Fruit fly (Drosophila melanogaster) whole organism, embryonic: Measurements from ENCODE around the gene slf.

Experiments used
- Adf1 ChIP-seq: fragments of 200-800 bp; sonication (Bioruptor generic); IDR thresholded peaks from 2 replicates; pipeline ENCODE4 v1.3.6; 2022; ENCODE audit warnings: missing biosample characterization, missing genetic modification characterization
- CG1024 ChIP-seq: fragments of 200-800 bp; sonication (Bioruptor generic); IDR thresholded peaks from 2 replicates; pipeline ENCODE4 v1.3.6; 2022; ENCODE audit warnings: missing biosample characterization, missing genetic modification characterization
- CG12299 ChIP-seq: fragments of 200-800 bp; sonication (Bioruptor generic); optimal IDR thresholded peaks from 2 replicates; lab custom pipeline; 2018; ENCODE audit warnings: missing biosample characterization, mild to moderate bottlenecking, missing genetic modification characterization
- CG13424 ChIP-seq: fragments of 200-800 bp; sonication (Bioruptor generic); optimal IDR thresholded peaks from 2 replicates; lab custom pipeline; 2019; ENCODE audit warnings: missing biosample characterization, mild to moderate bottlenecking, missing genetic modification characterization, moderate library complexity
- CG14050 ChIP-seq: fragments of 200-800 bp; sonication (Bioruptor generic); IDR thresholded peaks from 3 replicates; pipeline ENCODE4 v1.3.6; 2022; ENCODE audit warnings: missing biosample characterization, missing genetic modification characterization
- CG15514 ChIP-seq: fragments of 200-800 bp; sonication (Bioruptor generic); optimal IDR thresholded peaks from 3 replicates; lab custom pipeline; 2017; ENCODE audit warnings: missing biosample characterization, missing genetic modification characterization, mild to moderate bottlenecking, moderate library complexity, missing genetic modification reagents
- CG1602 ChIP-seq: fragments of 200-800 bp; sonication (Bioruptor generic); optimal IDR thresholded peaks from 3 replicates; lab custom pipeline; 2016; ENCODE audit warnings: missing biosample characterization, missing genetic modification characterization
- CG16813 ChIP-seq: fragments of 200-800 bp; sonication (Bioruptor generic); IDR thresholded peaks from 3 replicates; pipeline ENCODE4 v1.3.6; 2022; ENCODE audit warnings: missing biosample characterization, missing genetic modification characterization; ENCODE audit not compliant: partially characterized antibody
- CG16815 ChIP-seq: fragments of 200-800 bp; sonication (Bioruptor generic); optimal IDR thresholded peaks from 3 replicates; lab custom pipeline; 2017; ENCODE audit warnings: missing biosample characterization, mild to moderate bottlenecking, missing genetic modification characterization
- CG18764 ChIP-seq: fragments of 200-800 bp; sonication (Bioruptor generic); optimal IDR thresholded peaks from 3 replicates; lab custom pipeline; 2016; ENCODE audit warnings: missing biosample characterization, missing genetic modification characterization
- CG2678 ChIP-seq: fragments of 200-800 bp; sonication (Bioruptor generic); optimal IDR thresholded peaks from 3 replicates; lab custom pipeline; 2019; ENCODE audit warnings: missing biosample characterization, mild to moderate bottlenecking, missing genetic modification characterization, moderate library complexity
- CG31224 ChIP-seq: fragments of 200-800 bp; sonication (Bioruptor generic); IDR thresholded peaks from 2 replicates; pipeline ENCODE4 v1.3.6; 2022; ENCODE audit warnings: missing biosample characterization, missing genetic modification characterization
- CG31441 ChIP-seq: fragments of 200-800 bp; sonication (Bioruptor generic); IDR thresholded peaks from 2 replicates; pipeline ENCODE4 v1.3.6; 2022; ENCODE audit warnings: missing biosample characterization, missing genetic modification characterization
- CG32767 ChIP-seq: fragments of 200-800 bp; sonication (Bioruptor generic); IDR thresholded peaks from 2 replicates; pipeline ENCODE4 v1.3.6; 2022; ENCODE audit warnings: missing biosample characterization, missing genetic modification characterization
- CG3995 ChIP-seq: fragments of 200-800 bp; sonication (Bioruptor generic); optimal IDR thresholded peaks from 3 replicates; lab custom pipeline; 2016; ENCODE audit warnings: missing biosample characterization, missing genetic modification characterization
- CG4328 ChIP-seq: fragments of 200-800 bp; sonication (Bioruptor generic); optimal IDR thresholded peaks from 3 replicates; lab custom pipeline; 2017; ENCODE audit warnings: missing biosample characterization, missing genetic modification reagents, missing genetic modification characterization
- CG5953 ChIP-seq: fragments of 200-800 bp; sonication (Bioruptor generic); IDR thresholded peaks from 2 replicates; pipeline ENCODE4 v1.3.6; 2022; ENCODE audit warnings: missing biosample characterization, missing genetic modification characterization
- CG6254 ChIP-seq: fragments of 200-800 bp; sonication (Bioruptor generic); optimal IDR thresholded peaks from 3 replicates; lab custom pipeline; 2017; ENCODE audit warnings: mild to moderate bottlenecking, missing biosample characterization, missing genetic modification reagents, missing genetic modification characterization
- CG7357 ChIP-seq: fragments of 200-800 bp; sonication (Bioruptor generic); IDR thresholded peaks from 3 replicates; pipeline ENCODE4 v1.3.6; 2022; ENCODE audit warnings: missing biosample characterization, missing genetic modification characterization
- CG9727 ChIP-seq: fragments of 200-800 bp; sonication (Bioruptor generic); optimal IDR thresholded peaks from 3 replicates; lab custom pipeline; 2017; ENCODE audit warnings: missing biosample characterization, mild to moderate bottlenecking, missing genetic modification characterization
- Fer1 ChIP-seq: fragments of 200-800 bp; sonication (Bioruptor generic); optimal IDR thresholded peaks from 2 replicates; lab custom pipeline; 2017; ENCODE audit warnings: missing biosample characterization, mild to moderate bottlenecking, missing genetic modification characterization
- Hr51 ChIP-seq, 2 experiments: fragments of 200-800 bp; sonication (Bioruptor generic); optimal IDR thresholded peaks; 2 replicates in 1 of 2; 3 replicates in 1 of 2; lab custom pipeline; 2016 to 2018; ENCODE audit warnings: missing biosample characterization in 2 of 2, missing genetic modification characterization in 2 of 2, mild to moderate bottlenecking in 1 of 2, moderate library complexity in 1 of 2
- Lim3 ChIP-seq: fragments of 200-800 bp; sonication (Bioruptor generic); IDR thresholded peaks from 2 replicates; pipeline ENCODE4 v1.3.6; 2022; ENCODE audit warnings: missing biosample characterization, missing genetic modification characterization
- Lpt ChIP-seq: fragments of >200 bp; optimal IDR thresholded peaks from 2 replicates; lab custom pipeline; 2018; ENCODE audit warnings: missing biosample characterization, missing genetic modification characterization
- Neu2 ChIP-seq: fragments of 200-800 bp; sonication (Bioruptor generic); optimal IDR thresholded peaks from 3 replicates; lab custom pipeline; 2016; ENCODE audit warnings: missing biosample characterization, missing genetic modification characterization, borderline replicate concordance
- Sin3A ChIP-seq: fragments of >200 bp; optimal IDR thresholded peaks from 2 replicates; lab custom pipeline; 2018
- cas ChIP-seq: fragments of 200-800 bp; sonication (Bioruptor generic); IDR thresholded peaks from 2 replicates; pipeline ENCODE4 v1.3.6; 2022; ENCODE audit warnings: missing biosample characterization, missing genetic modification characterization
- croc ChIP-seq: fragments of 200-800 bp; sonication (Bioruptor generic); conservative IDR thresholded peaks from 3 replicates; pipeline ENCODE4 v1.3.6; 2022; ENCODE audit warnings: missing biosample characterization, missing genetic modification characterization
- danr ChIP-seq: fragments of 200-800 bp; sonication (Bioruptor generic); IDR thresholded peaks from 2 replicates; pipeline ENCODE4 v1.3.6; 2022; ENCODE audit warnings: missing biosample characterization, missing genetic modification characterization
- dati ChIP-seq: fragments of 200-800 bp; sonication (Bioruptor generic); IDR thresholded peaks from 2 replicates; pipeline ENCODE4 v1.3.6; 2022; ENCODE audit warnings: missing biosample characterization, missing genetic modification characterization
- dmrt99B ChIP-seq: fragments of 200-800 bp; sonication (Bioruptor generic); optimal IDR thresholded peaks from 2 replicates; lab custom pipeline; 2018; ENCODE audit warnings: missing biosample characterization, mild to moderate bottlenecking, missing genetic modification characterization, moderate library complexity
- ems ChIP-seq: fragments of 200-800 bp; sonication (Bioruptor generic); optimal IDR thresholded peaks from 3 replicates; lab custom pipeline; 2016; ENCODE audit warnings: missing biosample characterization, missing genetic modification characterization
- ewg ChIP-seq: fragments of 200-800 bp; sonication (Bioruptor generic); optimal IDR thresholded peaks from 3 replicates; lab custom pipeline; 2017; ENCODE audit warnings: mild to moderate bottlenecking, missing biosample characterization, missing genetic modification reagents, missing genetic modification characterization
- exex ChIP-seq: fragments of 200-800 bp; sonication (Bioruptor generic); optimal IDR thresholded peaks from 4 replicates; lab custom pipeline; 2018; ENCODE audit warnings: missing biosample characterization, mild to moderate bottlenecking, missing genetic modification characterization, moderate library complexity
- fru ChIP-seq: fragments of >200 bp; optimal IDR thresholded peaks from 2 replicates; lab custom pipeline; 2017
- fu2 ChIP-seq: fragments of 200-800 bp; sonication (Bioruptor generic); optimal IDR thresholded peaks from 2 replicates; lab custom pipeline; 2016; ENCODE audit warnings: missing biosample characterization, missing genetic modification characterization
- gcm2 ChIP-seq: fragments of 200-800 bp; sonication (Bioruptor generic); optimal IDR thresholded peaks from 2 replicates; lab custom pipeline; 2016; ENCODE audit warnings: missing biosample characterization, missing genetic modification characterization
- gem ChIP-seq: fragments of 200-800 bp; sonication (Bioruptor generic); optimal IDR thresholded peaks from 2 replicates; lab custom pipeline; 2019; ENCODE audit warnings: missing biosample characterization, mild to moderate bottlenecking, missing genetic modification characterization, moderate library complexity
- grn ChIP-seq: fragments of 200-800 bp; sonication (Bioruptor generic); optimal IDR thresholded peaks from 3 replicates; lab custom pipeline; 2017; ENCODE audit warnings: missing biosample characterization, missing genetic modification characterization
- h ChIP-seq: fragments of >200 bp; optimal IDR thresholded peaks from 2 replicates; lab custom pipeline; 2017
- kah ChIP-seq: fragments of 200-800 bp; sonication (Bioruptor generic); optimal IDR thresholded peaks from 2 replicates; lab custom pipeline; 2018; ENCODE audit warnings: missing biosample characterization, mild to moderate bottlenecking, missing genetic modification characterization
- lab ChIP-seq: fragments of 200-800 bp; sonication (Bioruptor generic); optimal IDR thresholded peaks from 3 replicates; lab custom pipeline; 2017; ENCODE audit warnings: missing biosample characterization, missing genetic modification characterization, mild to moderate bottlenecking, moderate library complexity, missing genetic modification reagents
- lbe ChIP-seq: fragments of 200-800 bp; sonication (Bioruptor generic); optimal IDR thresholded peaks from 2 replicates; lab custom pipeline; 2016; ENCODE audit warnings: missing biosample characterization, mild to moderate bottlenecking, missing genetic modification characterization
- lmd ChIP-seq: fragments of 200-800 bp; sonication (Bioruptor generic); IDR thresholded peaks from 2 replicates; pipeline ENCODE4 v1.3.6; 2022; ENCODE audit warnings: missing biosample characterization, missing genetic modification characterization
- mam ChIP-seq: fragments of 200-800 bp; sonication (Bioruptor generic); optimal IDR thresholded peaks from 3 replicates; lab custom pipeline; 2016; ENCODE audit warnings: missing biosample characterization, missing genetic modification characterization
- pan ChIP-seq, 4 experiments: fragments of >200 bp in 3 of 4; fragments of 200-800 bp in 1 of 4; sonication (Bioruptor generic) in 1 of 4; optimal IDR thresholded peaks in 3 of 4; IDR thresholded peaks in 1 of 4; 2 replicates each; pipeline versions ENCODE4 v1.3.6 to Lab custom; 2017 to 2022; ENCODE audit warnings: missing biosample characterization in 2 of 4, missing genetic modification characterization in 2 of 4, mixed read lengths in 1 of 4
- prd ChIP-seq, 3 experiments: fragments of >200 bp in 2 of 3; fragments of 200-800 bp in 1 of 3; sonication (Bioruptor generic) in 1 of 3; optimal IDR thresholded peaks in 2 of 3; IDR thresholded peaks in 1 of 3; 2 replicates in 2 of 3; 3 replicates in 1 of 3; pipeline versions ENCODE4 v1.3.6 to Lab custom; 2017 to 2022; ENCODE audit warnings: missing biosample characterization in 1 of 3, missing genetic modification characterization in 1 of 3
- stwl ChIP-seq: fragments of 200-800 bp; sonication (Bioruptor generic); optimal IDR thresholded peaks from 3 replicates; lab custom pipeline; 2018; ENCODE audit warnings: missing biosample characterization, mild to moderate bottlenecking, missing genetic modification characterization, moderate library complexity

Gene slf

DNA sequence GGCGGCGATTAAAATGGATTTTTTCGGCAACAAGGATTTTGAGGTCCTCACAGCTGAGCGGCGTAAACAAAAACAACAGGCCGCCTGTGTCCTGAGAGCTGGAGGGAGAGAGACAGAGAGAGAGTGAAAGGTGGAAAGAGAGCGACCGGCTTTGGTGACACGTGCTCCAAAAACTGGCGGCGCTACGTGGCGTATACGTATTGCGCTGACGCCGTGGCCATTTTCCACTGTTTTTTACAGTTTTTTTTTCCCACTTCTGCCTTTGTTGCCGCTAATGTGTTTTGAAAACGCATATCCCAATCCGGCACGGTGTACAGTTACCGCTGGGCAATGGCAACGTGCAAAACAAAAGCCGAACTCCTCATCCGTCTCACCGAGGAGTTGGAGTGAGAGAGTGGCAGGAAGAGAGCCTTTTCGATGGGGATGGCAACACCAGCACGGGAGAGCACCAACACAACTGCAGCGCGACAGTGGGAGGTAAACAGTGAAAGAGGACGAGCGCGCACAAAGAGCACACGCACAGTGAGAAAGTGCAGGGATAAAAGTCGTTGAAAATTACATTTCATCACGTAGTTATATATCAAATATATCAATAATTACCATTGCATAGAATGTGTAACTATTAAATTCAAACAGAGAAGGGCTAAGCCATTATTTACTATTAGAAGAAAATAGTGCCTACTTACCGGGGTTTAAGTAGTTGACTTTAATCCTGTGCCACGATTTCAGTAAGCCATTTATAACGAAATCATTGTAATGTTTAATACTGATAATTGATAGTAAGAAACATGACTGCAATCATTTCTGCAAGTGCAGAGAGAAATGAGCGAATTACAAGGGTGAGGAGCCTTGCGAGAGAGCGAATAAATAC is 19.0 kb upstream of the slf start (continued):
- TF ChIP-seq CG9727 (GFP tag; lab: Kevin White, UChicago) (peak; percentile 88), Fer1 (GFP tag; lab: Kevin White, UChicago) (no peak), CG13424 (tag; lab: Kevin White, UChicago) (peak; percentile 42), ewg (peak; percentile 27), Neu2 (GFP tag; lab: Kevin White, UChicago) (no peak), croc (GFP tag; lab: Robert Waterston, UW) (no peak; the same call in 1 of the 3 replicates), Sin3A (lab: Kevin White, UChicago) (no peak), CG31224 (no peak; the same call in 1 of the 2 replicates), lab (no peak), Adf1 (no peak), mam (GFP tag; lab: Kevin White, UChicago) (peak; percentile 36), fu2 (peak; percentile 25), CG15514 (GFP tag; lab: Kevin White, UChicago) (no peak), lbe (GFP tag; lab: Kevin White, UChicago) (no peak), gem (tag; lab: Kevin White, UChicago) (peak; percentile 63), grn (GFP tag; lab: Kevin White, UChicago) (no peak), gcm2 (GFP tag; lab: Kevin White, UChicago) (no peak), CG1602 (GFP tag; lab: Kevin White, UChicago) (peak; percentile 58), CG1024 (GFP tag; lab: Robert Waterston, UW) (no peak), CG14050 (GFP tag; lab: Robert Waterston, UW) (no peak; the same call in 2 of the 3 replicates), CG7357 (peak; percentile 58; the same call in 1 of the 3 replicates), h (lab: Kevin White, UChicago) (no peak), danr (GFP tag; lab: Robert Waterston, UW) (peak; percentile 39), CG4328 (GFP tag; lab: Kevin White, UChicago) (peak; percentile 49), CG18764 (GFP tag; lab: Kevin White, UChicago) (no peak), dati (GFP tag; lab: Robert Waterston, UW) (no peak), lmd (GFP tag; lab: Robert Waterston, UW) (peak; percentile 50), pan (optimal IDR thresholded peaks at IDR 0.05; lab: Kevin White, UChicago) (no peak), pan (GFP tag; optimal IDR thresholded peaks at IDR 0.05 in 1 of 2, IDR thresholded peaks at IDR 0.05 in 1 of 2) (peak in 1 of 2 experiments; percentile 16), CG3995 (GFP tag; lab: Kevin White, UChicago) (no peak), ems (GFP tag; lab: Kevin White, UChicago) (peak; percentile 40), CG16815 (GFP tag; lab: Kevin White, UChicago) (peak; percentile 44), cas (GFP tag; lab: Robert Waterston, UW) (no peak), CG31441 (GFP tag; lab: Robert Waterston, UW) (peak; percentile 67; the same call in 1 of the 2 replicates), CG16813 (no peak), Lim3 (GFP tag; lab: Robert Waterston, UW) (no peak), CG2678 (tag; lab: Kevin White, UChicago) (no peak), stwl (tag; lab: Kevin White, UChicago) (no peak), kah (GFP tag; lab: Kevin White, UChicago) (no peak), exex (tag; lab: Kevin White, UChicago) (no peak), CG32767 (no peak), CG6254 (GFP tag; lab: Kevin White, UChicago) (peak; percentile 29), CG5953 (GFP tag; lab: Robert Waterston, UW) (0 out of 2 replicates have a peak, but pooled peaks have one; percentile 3), fru (no peak), Hr51 (GFP tag; optimal IDR thresholded peaks at IDR 0.05; lab: Kevin White, UChicago) (peak in 1 of 2 experiments; percentile 60), Lpt (GFP tag; lab: Kevin White, UChicago) (no peak), dmrt99B (tag; lab: Kevin White, UChicago) (no peak), CG12299 (no peak), prd (optimal IDR thresholded peaks at IDR 0.05; lab: Kevin White, UChicago) (no peak), prd (GFP tag; IDR thresholded peaks at IDR 0.05; lab: Robert Waterston, UW) (peak; percentile 77)
